Worm (Caenorhabditis elegans): ENCODE results near the gene ifg-1.

DNA sequence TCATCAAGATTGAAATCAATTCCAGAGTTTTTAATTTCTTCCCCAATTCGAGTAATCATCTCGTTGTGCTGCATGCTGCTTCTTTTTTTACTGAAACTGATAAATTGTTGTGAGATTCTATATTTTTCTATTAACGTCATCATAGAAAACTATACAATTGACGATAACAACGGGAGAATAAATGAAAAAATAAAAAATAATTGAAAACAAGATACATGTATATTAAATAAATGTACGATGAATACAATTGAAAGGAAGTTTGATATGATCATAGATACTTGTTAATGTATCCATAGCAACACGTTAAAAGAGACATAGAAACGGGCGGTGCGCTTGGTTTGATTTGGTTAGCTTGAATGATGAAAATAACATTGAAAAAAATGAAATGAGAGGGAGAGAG lies 26.6 kb upstream of the ifg-1 start, which contains the start of gene T05C12.8:
- TF ChIP-seq elt-3 (tag; optimal IDR thresholded peaks at IDR 0.05) (no peak), ama-1 (optimal IDR thresholded peaks at IDR 0.05) (no peak), lsy-2 (tag; optimal IDR thresholded peaks at IDR 0.05) (no peak), gmeb-1 (tag; optimal IDR thresholded peaks at IDR 0.05) (no peak), nhr-237 (tag; optimal IDR thresholded peaks at IDR 0.05) (no peak)
